Worm (Caenorhabditis elegans) whole organism, L4 larva: ENCODE data around the gene T26A5.2.

Experiments
- F37D6.2 ChIP-seq: sonication (generic microtip); optimal IDR thresholded peaks from 2 replicates; lab custom pipeline; 2016; ENCODE audit warnings: mild to moderate bottlenecking, missing genetic modification characterization, missing compliant biosample characterization
- F44E2.7 ChIP-seq: fragments of 200-800 bp; sonication (Bioruptor generic); IDR thresholded peaks from 2 replicates; pipeline ENCODE4 v2.1.2; 2022; ENCODE audit warnings: missing genetic modification characterization, missing compliant biosample characterization
- R02D3.7 ChIP-seq: fragments of 150-350 bp; sonication (generic microtip); optimal IDR thresholded peaks from 3 replicates; lab custom pipeline; 2014; ENCODE audit warnings: missing biosample characterization, missing genetic modification characterization
- T20F7.1 ChIP-seq: fragments of 200-800 bp; sonication (Bioruptor generic); optimal IDR thresholded peaks from 2 replicates; lab custom pipeline; 2018; ENCODE audit warnings: mild to moderate bottlenecking, missing genetic modification characterization, missing compliant biosample characterization
- T26A8.4 ChIP-seq: fragments of 200-800 bp; sonication (Bioruptor generic); IDR thresholded peaks from 2 replicates; pipeline ENCODE4 v1.3.6; 2022; ENCODE audit warnings: missing genetic modification characterization, missing compliant biosample characterization
- Y48G9A.11 ChIP-seq: fragments of 200-800 bp; sonication (Bioruptor generic); IDR thresholded peaks from 2 replicates; pipeline ENCODE4 v1.3.6; 2022; ENCODE audit warnings: missing genetic modification reagents, missing genetic modification characterization, missing compliant biosample characterization
- Y5F2A.4 ChIP-seq: fragments of 200-800 bp; sonication (Bioruptor generic); optimal IDR thresholded peaks from 2 replicates; lab custom pipeline; 2018; ENCODE audit warnings: mild to moderate bottlenecking, missing genetic modification characterization, missing compliant biosample characterization
- aha-1 ChIP-seq: fragments of 150-350 bp; peaks from one replicate; lab custom pipeline; 2014; ENCODE audit warnings: missing biosample characterization, missing genetic modification characterization
- ama-1 ChIP-seq: fragments of 150-350 bp; optimal IDR thresholded peaks from 2 replicates; lab custom pipeline; 2014; ENCODE audit warnings: inconsistent platforms, mixed read lengths
- attf-4 ChIP-seq: sonication (generic microtip); optimal IDR thresholded peaks from 3 replicates; lab custom pipeline; 2017; ENCODE audit warnings: missing biosample characterization, missing genetic modification characterization
- ceh-44 ChIP-seq: fragments of 200-800 bp; sonication (Bioruptor generic); IDR thresholded peaks from 2 replicates; pipeline ENCODE4 v1.3.6; 2022; ENCODE audit warnings: missing genetic modification reagents, missing genetic modification characterization, missing compliant biosample characterization
- ctbp-1 ChIP-seq: fragments of 200-800 bp; sonication (Bioruptor generic); IDR thresholded peaks from 2 replicates; pipeline ENCODE4 v1.3.6; 2022; ENCODE audit warnings: missing genetic modification reagents, missing genetic modification characterization, missing compliant biosample characterization
- daf-12 ChIP-seq: fragments of 150-350 bp; optimal IDR thresholded peaks from 2 replicates; lab custom pipeline; 2014; ENCODE audit warnings: missing biosample characterization, missing genetic modification reagents, missing genetic modification characterization
- daf-8 ChIP-seq: fragments of 200-800 bp; sonication (Bioruptor generic); IDR thresholded peaks from 2 replicates; pipeline ENCODE4 v1.3.6; 2022; ENCODE audit warnings: missing genetic modification characterization, missing compliant biosample characterization
- dmd-6 ChIP-seq: fragments of 200-800 bp; sonication (Bioruptor generic); IDR thresholded peaks from 2 replicates; pipeline ENCODE4 v1.3.6; 2022; ENCODE audit warnings: missing genetic modification reagents, missing genetic modification characterization, missing compliant biosample characterization
- dmd-8 ChIP-seq: fragments of 200-800 bp; sonication (Bioruptor generic); IDR thresholded peaks from 2 replicates; pipeline ENCODE4 v1.3.6; 2022; ENCODE audit warnings: missing genetic modification characterization, missing compliant biosample characterization
- duxl-1 ChIP-seq: sonication (generic microtip); optimal IDR thresholded peaks from 2 replicates; lab custom pipeline; 2016; ENCODE audit warnings: mild to moderate bottlenecking, missing genetic modification characterization, moderate library complexity, missing compliant biosample characterization; ENCODE audit not compliant: poor library complexity
- dve-1 ChIP-seq: sonication (generic microtip); optimal IDR thresholded peaks from 2 replicates; lab custom pipeline; 2017; ENCODE audit warnings: antibody characterized with exemption, mild to moderate bottlenecking, missing genetic modification characterization, missing compliant biosample characterization; ENCODE audit not compliant: insufficient read depth
- egl-27 ChIP-seq: sonication (generic microtip); optimal IDR thresholded peaks from 3 replicates; lab custom pipeline; 2017; ENCODE audit warnings: missing biosample characterization, missing genetic modification reagents, missing genetic modification characterization
- fkh-10 ChIP-seq: fragments of 150-350 bp; optimal IDR thresholded peaks from 2 replicates; lab custom pipeline; 2014; ENCODE audit warnings: missing biosample characterization, missing genetic modification reagents, missing genetic modification characterization
- gei-8 ChIP-seq: fragments of 200-800 bp; sonication (Bioruptor generic); optimal IDR thresholded peaks from 2 replicates; lab custom pipeline; 2018; ENCODE audit warnings: mild to moderate bottlenecking, missing genetic modification characterization, missing compliant biosample characterization
- hif-1 ChIP-seq, 2 experiments: sonication (generic microtip); optimal IDR thresholded peaks; 2 replicates each; lab custom pipeline; 2016 to 2017; ENCODE audit warnings: missing compliant biosample characterization in 2 of 2, missing genetic modification characterization in 2 of 2, missing genetic modification reagents in 2 of 2, missing genotype in 2 of 2, mild to moderate bottlenecking in 1 of 2
- hlh-30 ChIP-seq: sonication (generic microtip); optimal IDR thresholded peaks from 2 replicates; lab custom pipeline; 2017; ENCODE audit warnings: antibody characterized with exemption, mild to moderate bottlenecking, missing genetic modification characterization, missing compliant biosample characterization; ENCODE audit not compliant: insufficient read depth
- lim-7 ChIP-seq: fragments of 200-800 bp; sonication (Bioruptor generic); IDR thresholded peaks from 2 replicates; pipeline ENCODE4 v1.3.6; 2022; ENCODE audit warnings: missing genetic modification characterization, missing compliant biosample characterization
- lin-13 ChIP-seq: fragments of 150-350 bp; optimal IDR thresholded peaks from 2 replicates; lab custom pipeline; 2014; ENCODE audit warnings: missing biosample characterization, missing genetic modification reagents, missing genetic modification characterization
- lin-15B ChIP-seq: fragments of 150-350 bp; sonication (generic microtip); optimal IDR thresholded peaks from 3 replicates; lab custom pipeline; 2014; ENCODE audit warnings: missing biosample characterization, missing genetic modification characterization
- lin-38 ChIP-seq: fragments of 200-800 bp; sonication (Bioruptor generic); IDR thresholded peaks from 2 replicates; pipeline ENCODE4 v1.3.6; 2022; ENCODE audit warnings: missing genetic modification reagents, missing genetic modification characterization, missing compliant biosample characterization
- lir-3 ChIP-seq: sonication (generic microtip); optimal IDR thresholded peaks from 2 replicates; lab custom pipeline; 2016; ENCODE audit warnings: mild to moderate bottlenecking, missing genetic modification characterization, missing compliant biosample characterization
- lsy-2 ChIP-seq, 2 experiments: fragments of 150-350 bp in 1 of 2; sonication (generic microtip) in 1 of 2; optimal IDR thresholded peaks; 2 replicates each; lab custom pipeline; 2014 to 2017; ENCODE audit warnings: missing biosample characterization in 2 of 2, missing genetic modification characterization in 2 of 2
- madf-5 ChIP-seq, 2 experiments: fragments of 200-800 bp; sonication (Bioruptor generic); IDR thresholded peaks; 2 replicates each; pipeline ENCODE4 v1.3.6; 2022; ENCODE audit warnings: missing compliant biosample characterization in 2 of 2, missing genetic modification characterization in 2 of 2
- mep-1 ChIP-seq: fragments of 150-350 bp; sonication (generic microtip); optimal IDR thresholded peaks from 3 replicates; lab custom pipeline; 2014; ENCODE audit warnings: missing biosample characterization, missing genetic modification characterization
- mes-2 ChIP-seq: sonication (generic microtip); optimal IDR thresholded peaks from 2 replicates; lab custom pipeline; 2016; ENCODE audit warnings: missing genotype, mild to moderate bottlenecking, missing genetic modification characterization, missing compliant biosample characterization; ENCODE audit not compliant: poor library complexity, severe bottlenecking
- mxl-3 ChIP-seq: fragments of 200-800 bp; sonication (Bioruptor generic); optimal IDR thresholded peaks from 2 replicates; lab custom pipeline; 2018; ENCODE audit warnings: mild to moderate bottlenecking, missing genetic modification characterization, missing compliant biosample characterization
- nhr-10 ChIP-seq: fragments of 150-350 bp; optimal IDR thresholded peaks from 2 replicates; lab custom pipeline; 2014; ENCODE audit warnings: missing biosample characterization, missing genetic modification characterization
- nhr-102 ChIP-seq: sonication (generic microtip); optimal IDR thresholded peaks from 2 replicates; lab custom pipeline; 2016; ENCODE audit warnings: mild to moderate bottlenecking, missing genetic modification characterization, moderate library complexity, missing compliant biosample characterization
- nhr-25 ChIP-seq: sonication (generic microtip); optimal IDR thresholded peaks from 2 replicates; lab custom pipeline; 2017; ENCODE audit warnings: missing genetic modification characterization, mild to moderate bottlenecking, missing compliant biosample characterization, antibody characterized with exemption, moderate library complexity, borderline replicate concordance; ENCODE audit not compliant: insufficient read depth
- nhr-28 ChIP-seq: fragments of 150-350 bp; optimal IDR thresholded peaks from 2 replicates; lab custom pipeline; 2014; ENCODE audit warnings: missing biosample characterization, missing genetic modification characterization
- nhr-42 ChIP-seq: fragments of 200-800 bp; sonication (Bioruptor generic); IDR thresholded peaks from 2 replicates; pipeline ENCODE4 v1.3.6; 2022; ENCODE audit warnings: missing genetic modification characterization, missing compliant biosample characterization
- nhr-48 ChIP-seq: sonication (generic microtip); optimal IDR thresholded peaks from 2 replicates; lab custom pipeline; 2016; ENCODE audit warnings: mild to moderate bottlenecking, missing genetic modification characterization, missing compliant biosample characterization
- nhr-77 ChIP-seq: fragments of 150-350 bp; optimal IDR thresholded peaks from 2 replicates; lab custom pipeline; 2014; ENCODE audit warnings: missing biosample characterization, missing genetic modification characterization
- pha-4 ChIP-seq, 2 experiments: fragments of 150-350 bp in 1 of 2; fragments of 200-800 bp in 1 of 2; sonication (Bioruptor generic) in 1 of 2; IDR thresholded peaks in 1 of 2; optimal IDR thresholded peaks in 1 of 2; 2 replicates each; pipeline versions ENCODE4 v1.3.6 to Lab custom; 2014 to 2022; ENCODE audit warnings: missing genetic modification characterization in 2 of 2, missing genetic modification reagents in 2 of 2, missing biosample characterization in 1 of 2, missing compliant biosample characterization in 1 of 2
- php-3 ChIP-seq: fragments of 200-800 bp; sonication (Bioruptor generic); IDR thresholded peaks from 2 replicates; pipeline ENCODE4 v1.3.6; 2022; ENCODE audit warnings: missing genetic modification reagents, missing genetic modification characterization, missing compliant biosample characterization
- pqm-1 ChIP-seq: sonication (generic microtip); optimal IDR thresholded peaks from 2 replicates; lab custom pipeline; 2017; ENCODE audit warnings: missing biosample characterization, missing genetic modification characterization
- spr-3 ChIP-seq: fragments of 200-800 bp; sonication (Bioruptor generic); optimal IDR thresholded peaks from 2 replicates; lab custom pipeline; 2018; ENCODE audit warnings: mild to moderate bottlenecking, missing genetic modification characterization, missing compliant biosample characterization
- tra-1 ChIP-seq: fragments of 200-800 bp; sonication (Bioruptor generic); IDR thresholded peaks from 2 replicates; pipeline ENCODE4 v1.3.6; 2022; ENCODE audit warnings: missing genetic modification reagents, missing genetic modification characterization, missing compliant biosample characterization
- unc-39 ChIP-seq: sonication (generic microtip); optimal IDR thresholded peaks from 2 replicates; lab custom pipeline; 2017; ENCODE audit warnings: missing biosample characterization, missing genetic modification characterization
- unc-62 ChIP-seq, 3 experiments: fragments of 150-350 bp in 1 of 3; sonication (generic microtip); optimal IDR thresholded peaks in 2 of 3; peaks in 1 of 3; 1 replicate in 1 of 3; 2 replicates in 2 of 3; lab custom pipeline; 2014 to 2017; ENCODE audit warnings: missing biosample characterization in 3 of 3, missing genetic modification characterization in 3 of 3, missing genetic modification reagents in 3 of 3, missing genotype in 1 of 3
- zag-1 ChIP-seq: fragments of 150-350 bp; optimal IDR thresholded peaks from 2 replicates; lab custom pipeline; 2014; ENCODE audit warnings: missing biosample characterization, missing genetic modification characterization
- zfp-3 ChIP-seq: fragments of 200-800 bp; sonication (Bioruptor generic); conservative IDR thresholded peaks from 2 replicates; pipeline ENCODE4 v1.3.6; 2022; ENCODE audit warnings: missing genetic modification reagents, missing genetic modification characterization, missing compliant biosample characterization
- ztf-11 ChIP-seq: fragments of 150-350 bp; optimal IDR thresholded peaks from 2 replicates; lab custom pipeline; 2014; ENCODE audit warnings: missing biosample characterization, missing genetic modification characterization

Gene T26A5.2

ce11 chrIII:6447521-6447920 is 19.6 kb upstream of the T26A5.2 start:
- TF ChIP-seq lin-13 (GFP tag; lab: Kevin White, UChicago): peak; percentile 52
- TF ChIP-seq lin-38: peak; percentile 50
- peak; percentile 6 to 63 for TF ChIP-seq hif-1 (tag; optimal IDR thresholded peaks at IDR 0.05; lab: Kevin White, UChicago)
- no peak for TF ChIP-seq ctbp-1 (GFP tag; lab: Robert Waterston, UW)
- no peak for TF ChIP-seq dmd-8
- peak; percentile 78 for TF ChIP-seq dmd-6
- TF ChIP-seq lin-15B (tag; lab: Kevin White, UChicago): no peak
- no peak for TF ChIP-seq fkh-10 (GFP tag; lab: Kevin White, UChicago)
- no peak for TF ChIP-seq daf-12 (tag; lab: Kevin White, UChicago)
- TF ChIP-seq unc-62 (GFP tag; optimal IDR thresholded peaks at IDR 0.05 in 1 of 2; lab: Kevin White, UChicago): no peak
- TF ChIP-seq unc-62 (tag; optimal IDR thresholded peaks at IDR 0.05; lab: Kevin White, UChicago): no peak
- peak; percentile 93 for TF ChIP-seq nhr-28 (tag; lab: Kevin White, UChicago)
- no peak for TF ChIP-seq attf-4 (tag; lab: Kevin White, UChicago)
- TF ChIP-seq Y5F2A.4 (GFP tag; lab: Kevin White, UChicago): no peak
- peak; percentile 89 for TF ChIP-seq mxl-3
- peak; percentile 52 for TF ChIP-seq mes-2 (tag; lab: Kevin White, UChicago)
- no peak for TF ChIP-seq nhr-25 (tag; lab: Kevin White, UChicago)
- TF ChIP-seq zfp-3: no peak
- TF ChIP-seq R02D3.7 (tag; lab: Kevin White, UChicago): no peak
- TF ChIP-seq nhr-42 (GFP tag; lab: Robert Waterston, UW): 0 out of 2 replicates have a peak, but pooled peaks have one; percentile 22
- TF ChIP-seq T20F7.1 (GFP tag; lab: Kevin White, UChicago): peak; percentile 53
- no peak for TF ChIP-seq ceh-44 (GFP tag; lab: Robert Waterston, UW)
- no peak for TF ChIP-seq duxl-1 (tag; lab: Kevin White, UChicago)
- TF ChIP-seq lim-7 (GFP tag; lab: Robert Waterston, UW): no peak
- no peak for TF ChIP-seq egl-27 (tag; lab: Kevin White, UChicago)
- peak; percentile 44 for TF ChIP-seq nhr-77 (tag; lab: Kevin White, UChicago)
- peak; percentile 26 for TF ChIP-seq nhr-102 (tag; lab: Kevin White, UChicago)
- no peak for TF ChIP-seq gei-8 (GFP tag; lab: Kevin White, UChicago)
- peak; percentile 82 for TF ChIP-seq tra-1
- peak; percentile 61 for TF ChIP-seq mep-1 (tag; lab: Kevin White, UChicago)
- TF ChIP-seq spr-3 (GFP tag; lab: Kevin White, UChicago): no peak
- TF ChIP-seq zag-1 (tag; lab: Kevin White, UChicago): no peak
- TF ChIP-seq lir-3 (tag; lab: Kevin White, UChicago): no peak
- TF ChIP-seq hlh-30 (tag; lab: Kevin White, UChicago): peak; percentile 82
- peak in 1 of 2 experiments; percentile 73 for TF ChIP-seq lsy-2 (tag; optimal IDR thresholded peaks at IDR 0.05; lab: Kevin White, UChicago)
- peak; percentile 22 for TF ChIP-seq nhr-10 (tag; lab: Kevin White, UChicago)
- peak; percentile 89 for TF ChIP-seq nhr-48 (tag; lab: Kevin White, UChicago)
- 0 out of 2 replicates have a peak, but pooled peaks have one; percentile 26 for TF ChIP-seq T26A8.4
- no peak for TF ChIP-seq ztf-11 (tag; lab: Kevin White, UChicago)
- TF ChIP-seq madf-5 (GFP tag; IDR thresholded peaks at IDR 0.05; lab: Robert Waterston, UW): no peak
- no peak for TF ChIP-seq daf-8
- no peak for TF ChIP-seq unc-39 (tag; lab: Kevin White, UChicago)
- TF ChIP-seq php-3: no peak
- peak; percentile 98 for TF ChIP-seq aha-1 (tag; lab: Kevin White, UChicago)
- TF ChIP-seq F37D6.2: no peak
- no peak for TF ChIP-seq Y48G9A.11 (GFP tag; lab: Robert Waterston, UW)
- peak; percentile 1 for TF ChIP-seq pqm-1 (tag; lab: Kevin White, UChicago)
- peak; percentile 79 for TF ChIP-seq dve-1 (tag; lab: Kevin White, UChicago)
- TF ChIP-seq ama-1 (lab: Kevin White, UChicago): peak; percentile 7
- no peak for TF ChIP-seq F44E2.7 (GFP tag; lab: Robert Waterston, UW)
- no peak for TF ChIP-seq pha-4 (GFP tag; IDR thresholded peaks at IDR 0.05; lab: Robert Waterston, UW)
- TF ChIP-seq pha-4 (tag; optimal IDR thresholded peaks at IDR 0.05; lab: Kevin White, UChicago): no peak
